Fruit fly (Drosophila melanogaster): ENCODE results near the gene CG13784.

Gene CG13784

DNA sequence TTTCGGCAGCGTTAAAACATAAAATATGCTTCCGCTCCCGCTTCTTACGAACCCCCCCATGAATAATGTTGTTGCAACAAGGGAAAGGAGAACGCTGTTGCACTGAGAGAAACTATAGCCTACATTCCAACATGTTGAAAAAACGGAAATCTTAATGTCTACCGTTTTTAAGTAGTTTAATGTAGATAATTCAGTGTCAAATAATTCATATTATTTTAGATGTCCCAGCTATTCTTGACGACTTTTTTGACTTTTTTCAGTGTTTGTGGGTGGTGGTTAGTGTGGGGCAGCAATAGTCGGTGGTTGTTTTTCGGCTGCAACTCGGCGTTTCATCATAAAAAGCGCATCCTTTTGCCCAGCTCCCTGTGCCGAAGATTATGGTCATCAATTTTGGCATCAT, 42.2 kb upstream of the CG13784 start (continued):
- TF ChIP-seq CG15514 (GFP tag; optimal IDR thresholded peaks at IDR 0.05), result no peak
- TF ChIP-seq fu2 (GFP tag; optimal IDR thresholded peaks at IDR 0.05), result no peak
- peak; percentile 24 for TF ChIP-seq kah (GFP tag; optimal IDR thresholded peaks at IDR 0.05)
- no peak for TF ChIP-seq CG3726 (GFP tag; IDR thresholded peaks at IDR 0.05)
- TF ChIP-seq Antp (GFP tag; optimal IDR thresholded peaks at IDR 0.05), result peak; percentile 15
- no peak for TF ChIP-seq zf30C (GFP tag; optimal IDR thresholded peaks at IDR 0.05)
- no peak for TF ChIP-seq Dref (GFP tag; IDR thresholded peaks at IDR 0.05)
- no peak for TF ChIP-seq amos (GFP tag; IDR thresholded peaks at IDR 0.05; ENCODE audit: partially characterized antibody)
- TF ChIP-seq Ptx1 (GFP tag; IDR thresholded peaks at IDR 0.05), result peak; percentile 65
- peak; percentile 33 for TF ChIP-seq lilli (GFP tag; optimal IDR thresholded peaks at IDR 0.05)
- TF ChIP-seq CG9437 (GFP tag; optimal IDR thresholded peaks at IDR 0.05), result peak; percentile 13
- TF ChIP-seq Camta (GFP tag; optimal IDR thresholded peaks at IDR 0.05), result peak; percentile 4
- TF ChIP-seq CG1024 (GFP tag; IDR thresholded peaks at IDR 0.05), result 0 out of 2 replicates have a peak, but pooled peaks have one; percentile 20
- peak; percentile 65 for TF ChIP-seq CG7839 (tag; optimal IDR thresholded peaks at IDR 0.05)
- TF ChIP-seq ranshi (GFP tag; IDR thresholded peaks at IDR 0.05), result no peak; the same call in 1 of the 2 replicates
- TF ChIP-seq fru (optimal IDR thresholded peaks at IDR 0.05), result no peak
- TF ChIP-seq CG1647 (GFP tag; optimal IDR thresholded peaks at IDR 0.05), result peak; percentile 0
- no peak for TF ChIP-seq Fer3 (tag; optimal IDR thresholded peaks at IDR 0.05)
- TF ChIP-seq onecut (GFP tag; IDR thresholded peaks at IDR 0.05), result peak; percentile 40; the same call in 1 of the 2 replicates
- peak; percentile 62 for TF ChIP-seq fd96Cb (tag; optimal IDR thresholded peaks at IDR 0.05)
- no peak for TF ChIP-seq Dll (GFP tag; IDR thresholded peaks at IDR 0.05; ENCODE audit: partially characterized antibody)
- peak; percentile 15 for TF ChIP-seq CG17802 (tag; optimal IDR thresholded peaks at IDR 0.05)
- peak; percentile 73 for TF ChIP-seq zfh1 (GFP tag; IDR thresholded peaks at IDR 0.05)
- peak; percentile 1 for TF ChIP-seq CG8290 (GFP tag; optimal IDR thresholded peaks at IDR 0.05)
- peak in 1 of 2 experiments; percentile 11 for TF ChIP-seq CG8290 (tag; optimal IDR thresholded peaks at IDR 0.05)
- TF ChIP-seq CG18011 (GFP tag; optimal IDR thresholded peaks at IDR 0.05), result no peak
- TF ChIP-seq sqz (GFP tag; optimal IDR thresholded peaks at IDR 0.05), result no peak
- peak in 1 of 2 experiments; percentile 39 for TF ChIP-seq Hr51 (GFP tag; optimal IDR thresholded peaks at IDR 0.05)
- 0 out of 2 replicates have a peak, but pooled peaks have one; percentile 7 for TF ChIP-seq E2f1 (GFP tag; IDR thresholded peaks at IDR 0.05)
- TF ChIP-seq tgo (GFP tag; IDR thresholded peaks at IDR 0.05), result peak; percentile 40; the same call in 1 of the 3 replicates
- peak; percentile 58 for TF ChIP-seq CG7556 (GFP tag; optimal IDR thresholded peaks at IDR 0.05)
- TF ChIP-seq sisA (GFP tag; IDR thresholded peaks at IDR 0.05), result peak; percentile 66
- TF ChIP-seq dm (GFP tag; optimal IDR thresholded peaks at IDR 0.05), result no peak
- TF ChIP-seq CG12299 (tag; optimal IDR thresholded peaks at IDR 0.05), result peak; percentile 23
- peak; percentile 25 for TF ChIP-seq CG13775 (GFP tag; optimal IDR thresholded peaks at IDR 0.05)
- TF ChIP-seq CG7786 (GFP tag; optimal IDR thresholded peaks at IDR 0.05), result peak; percentile 50
- TF ChIP-seq slp2 (GFP tag; optimal IDR thresholded peaks at IDR 0.05), result peak; percentile 59
- peak; percentile 20 for TF ChIP-seq twi (tag; optimal IDR thresholded peaks at IDR 0.05)
- TF ChIP-seq Hr39 (optimal IDR thresholded peaks at IDR 0.05), result no peak
- peak; percentile 56; the same call in 1 of the 2 replicates for TF ChIP-seq ara (GFP tag; IDR thresholded peaks at IDR 0.05)
- TF ChIP-seq unpg (GFP tag; optimal IDR thresholded peaks at IDR 0.05), result peak; percentile 70
- TF ChIP-seq Side (GFP tag; optimal IDR thresholded peaks at IDR 0.05), result peak; percentile 23
- TF ChIP-seq CG18599 (GFP tag; optimal IDR thresholded peaks at IDR 0.05), result peak; percentile 46
- TF ChIP-seq sens-2 (GFP tag; IDR thresholded peaks at IDR 0.05), result peak; percentile 41
- peak; percentile 11 for TF ChIP-seq CG1602 (GFP tag; optimal IDR thresholded peaks at IDR 0.05)
- TF ChIP-seq Fer1 (GFP tag; optimal IDR thresholded peaks at IDR 0.05), result no peak
- peak; percentile 97 for TF ChIP-seq sens (GFP tag)
- peak; percentile 70 for TF ChIP-seq phol (tag; optimal IDR thresholded peaks at IDR 0.05)
- peak; percentile 60 for TF ChIP-seq CG8924 (tag; optimal IDR thresholded peaks at IDR 0.05)
- peak; percentile 7 for TF ChIP-seq her (GFP tag; optimal IDR thresholded peaks at IDR 0.05)
- no peak for TF ChIP-seq peb (GFP tag; IDR thresholded peaks at IDR 0.05)
- peak; percentile 32 for TF ChIP-seq bcd (GFP tag; optimal IDR thresholded peaks at IDR 0.05)

Data from whole organism, embryonic.